Worm (Caenorhabditis elegans) whole organism, midembryonic: ENCODE measurements around the gene grsp-1.

Experiments used
- T22C8.4 ChIP-seq: fragments of 200-800 bp; sonication (Bioruptor generic); IDR thresholded peaks from 2 replicates; pipeline ENCODE4 v1.3.6; 2022; ENCODE audit warnings: missing genetic modification characterization, missing compliant biosample characterization
- cog-1 ChIP-seq: sonication (generic microtip); optimal IDR thresholded peaks from 2 replicates; lab custom pipeline; 2016; ENCODE audit warnings: missing genetic modification characterization, missing compliant biosample characterization
- flt-1 ChIP-seq: fragments of 200-800 bp; sonication (Bioruptor generic); IDR thresholded peaks from 2 replicates; pipeline ENCODE4 v1.3.6; 2022; ENCODE audit warnings: missing genetic modification characterization, missing compliant biosample characterization
- klf-2 ChIP-seq: fragments of 200-800 bp; sonication (Bioruptor generic); conservative IDR thresholded peaks from 2 replicates; pipeline ENCODE4 v1.3.6; 2022; ENCODE audit warnings: missing genetic modification reagents, missing genetic modification characterization, missing compliant biosample characterization
- med-1 ChIP-seq: sonication (generic microtip); optimal IDR thresholded peaks from 2 replicates; lab custom pipeline; 2017; ENCODE audit warnings: missing genetic modification characterization, mild to moderate bottlenecking, missing compliant biosample characterization, antibody characterized with exemption, missing genetic modification reagents; ENCODE audit not compliant: insufficient read depth
- ref-1 ChIP-seq: fragments of 200-800 bp; sonication (Bioruptor generic); conservative IDR thresholded peaks from 2 replicates; pipeline ENCODE4 v1.3.6; 2022; ENCODE audit warnings: missing genetic modification reagents, missing genetic modification characterization, missing compliant biosample characterization
- tab-1 ChIP-seq: fragments of 200-800 bp; sonication (Bioruptor generic); IDR thresholded peaks from 2 replicates; pipeline ENCODE4 v1.3.6; 2022; ENCODE audit warnings: missing genetic modification characterization, missing compliant biosample characterization
- ztf-23 ChIP-seq: fragments of 200-800 bp; sonication (Bioruptor generic); IDR thresholded peaks from 2 replicates; pipeline ENCODE4 v1.3.6; 2022; ENCODE audit warnings: missing genetic modification reagents, missing genetic modification characterization, missing compliant biosample characterization
- ztf-29 ChIP-seq: fragments of 200-800 bp; sonication (Bioruptor generic); IDR thresholded peaks from 2 replicates; pipeline ENCODE4 v1.3.6; 2022; ENCODE audit warnings: missing genetic modification reagents, missing genetic modification characterization, missing compliant biosample characterization

Gene grsp-1

DNA sequence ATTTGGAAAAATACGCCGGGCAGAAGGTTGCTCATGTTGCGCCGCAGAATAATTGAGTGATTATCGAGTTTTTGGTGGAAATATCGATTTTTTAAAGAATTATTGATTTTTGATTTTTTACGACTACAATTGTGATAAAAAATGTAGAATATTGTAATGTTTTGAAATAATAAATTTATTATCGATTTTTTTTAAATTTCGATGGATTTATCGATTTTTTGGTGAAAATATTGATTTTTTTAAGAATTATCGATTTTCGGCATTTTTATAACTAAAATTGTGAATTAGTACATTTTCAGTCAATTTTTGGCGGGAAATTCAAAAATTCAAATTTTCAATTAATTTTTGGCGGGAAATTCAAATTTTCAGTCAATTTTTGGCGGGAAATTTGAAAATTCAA lies 21.3 kb downstream of the grsp-1 start:
- TF ChIP-seq flt-1 (GFP tag; lab: Robert Waterston, UW) = no peak
- TF ChIP-seq tab-1 (GFP tag; lab: Robert Waterston, UW) = no peak
- no peak for TF ChIP-seq cog-1 (tag; lab: Kevin White, UChicago)
- peak; percentile 93 for TF ChIP-seq T22C8.4 (GFP tag; lab: Robert Waterston, UW)
- no peak for TF ChIP-seq klf-2 (GFP tag; lab: Robert Waterston, UW)
- TF ChIP-seq med-1 (GFP tag; lab: Kevin White, UChicago) = no peak
- no peak for TF ChIP-seq ztf-23

- TF ChIP-seq flt-1 (GFP tag; lab: Robert Waterston, UW) = no peak
- TF ChIP-seq cog-1 (tag; lab: Kevin White, UChicago) = no peak
- TF ChIP-seq med-1 (GFP tag; lab: Kevin White, UChicago) = no peak
- TF ChIP-seq ztf-29 (GFP tag; lab: Robert Waterston, UW) = no peak
- no peak for TF ChIP-seq T22C8.4 (GFP tag; lab: Robert Waterston, UW)
- TF ChIP-seq tab-1 (GFP tag; lab: Robert Waterston, UW) = no peak
- TF ChIP-seq ref-1 (GFP tag; lab: Robert Waterston, UW) = no peak
- no peak for TF ChIP-seq klf-2 (GFP tag; lab: Robert Waterston, UW)
- TF ChIP-seq ztf-23 = no peak
Observed at ce11 chrV:19632546-19632945, 23.3 kb downstream of the grsp-1 start, which contains the start of gene Y43F8C.5. Gene Y43F8C.5, minus strand, starts transcription at chrV:19632646.

ce11 chrV:19632948-19633347 lies 23.7 kb downstream of the grsp-1 start:
- TF ChIP-seq T22C8.4 (GFP tag; lab: Robert Waterston, UW) = peak; percentile 91
- TF ChIP-seq klf-2 (GFP tag; lab: Robert Waterston, UW) = no peak

DNA sequence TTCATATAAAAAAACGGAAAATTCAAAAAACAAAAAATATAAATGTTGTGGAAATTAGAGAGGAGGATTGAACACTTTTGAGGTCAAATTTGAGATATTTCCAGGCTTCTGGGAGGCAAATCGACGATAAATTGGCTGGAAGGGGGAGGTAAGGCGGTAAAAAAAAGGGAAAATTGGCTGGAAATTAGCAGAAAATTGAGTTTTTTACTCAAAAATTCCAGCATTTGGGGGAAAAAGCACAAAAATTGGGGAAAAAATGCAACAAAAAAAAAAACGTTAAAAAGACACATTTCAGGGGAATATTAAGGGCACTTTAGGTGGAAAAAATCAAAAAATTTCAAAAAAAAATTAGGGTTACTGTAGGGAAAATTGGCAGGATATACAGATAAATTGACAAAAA lies 24.9 kb downstream of the grsp-1 start:
- TF ChIP-seq klf-2 (GFP tag; lab: Robert Waterston, UW) = no peak
- TF ChIP-seq cog-1 (tag; lab: Kevin White, UChicago) = no peak
- no peak for TF ChIP-seq med-1 (GFP tag; lab: Kevin White, UChicago)
- TF ChIP-seq ztf-29 (GFP tag; lab: Robert Waterston, UW) = no peak
- no peak for TF ChIP-seq ztf-23
- no peak for TF ChIP-seq ref-1 (GFP tag; lab: Robert Waterston, UW)
- TF ChIP-seq tab-1 (GFP tag; lab: Robert Waterston, UW) = no peak
- no peak for TF ChIP-seq T22C8.4 (GFP tag; lab: Robert Waterston, UW)

DNA sequence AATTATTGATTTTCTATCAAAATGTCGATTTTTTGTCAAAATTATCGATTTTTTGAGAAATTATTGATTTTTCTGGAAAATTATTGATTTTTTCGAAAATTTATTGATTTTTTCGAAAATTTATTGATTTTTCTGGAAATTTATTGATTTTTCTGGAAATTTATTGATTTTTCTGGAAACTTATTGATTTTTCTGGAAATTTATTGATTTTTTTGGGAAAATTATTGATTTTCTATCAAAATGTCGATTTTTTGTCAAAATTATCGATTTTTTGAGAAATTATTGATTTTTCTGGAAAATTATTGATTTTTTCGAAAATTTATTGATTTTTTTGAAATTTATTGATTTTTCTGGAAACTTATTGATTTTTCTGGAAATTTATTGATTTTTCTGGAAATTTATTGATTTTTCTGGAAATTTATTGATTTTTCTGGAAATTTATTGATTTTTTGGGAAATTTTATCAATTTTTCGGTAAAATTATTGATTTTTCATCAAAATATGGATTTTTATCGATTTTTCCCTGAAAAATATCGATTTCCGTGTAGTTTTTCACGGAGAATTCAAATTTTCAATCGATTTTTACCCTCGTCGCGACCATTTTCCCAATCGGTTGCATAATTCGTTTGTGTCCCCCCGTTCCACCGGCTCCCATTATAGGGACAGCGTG lies 26.4 kb downstream of the grsp-1 start:
- TF ChIP-seq T22C8.4 (GFP tag; lab: Robert Waterston, UW) = peak; percentile 98

DNA sequence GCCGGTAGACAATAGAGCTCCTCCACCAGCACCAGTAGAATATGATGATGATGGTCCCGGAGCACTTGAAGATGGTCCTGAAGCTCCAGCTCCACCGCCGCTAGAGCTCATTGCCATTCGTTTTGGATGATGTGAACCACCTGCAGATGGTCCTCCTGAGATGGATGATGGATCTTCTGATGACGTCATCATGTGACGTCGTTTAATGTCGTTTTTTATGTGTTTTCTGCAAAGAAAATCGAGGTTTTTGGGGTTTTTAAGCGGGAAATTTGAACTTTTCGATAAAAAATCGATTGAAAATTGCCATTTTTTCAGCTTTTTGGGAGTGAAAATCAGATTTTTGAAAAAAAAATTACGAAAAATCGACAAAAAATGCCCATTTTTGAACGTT lies 26.9 kb downstream of the grsp-1 start:
- TF ChIP-seq klf-2 (GFP tag; lab: Robert Waterston, UW) = no peak
- TF ChIP-seq cog-1 (tag; lab: Kevin White, UChicago) = no peak
- no peak for TF ChIP-seq T22C8.4 (GFP tag; lab: Robert Waterston, UW)
- no peak for TF ChIP-seq ztf-23
- TF ChIP-seq flt-1 (GFP tag; lab: Robert Waterston, UW) = no peak
- TF ChIP-seq tab-1 (GFP tag; lab: Robert Waterston, UW) = no peak
- no peak for TF ChIP-seq med-1 (GFP tag; lab: Kevin White, UChicago)
- no peak for TF ChIP-seq ref-1 (GFP tag; lab: Robert Waterston, UW)
- no peak for TF ChIP-seq ztf-29 (GFP tag; lab: Robert Waterston, UW)

ce11 chrV:19637890-19638289 lies 28.6 kb downstream of the grsp-1 start:
- TF ChIP-seq klf-2 (GFP tag; lab: Robert Waterston, UW) (no peak), ztf-29 (GFP tag; lab: Robert Waterston, UW) (no peak), T22C8.4 (GFP tag; lab: Robert Waterston, UW) (no peak), ref-1 (GFP tag; lab: Robert Waterston, UW) (no peak), ztf-23 (no peak), cog-1 (tag; lab: Kevin White, UChicago) (no peak), tab-1 (GFP tag; lab: Robert Waterston, UW) (no peak), flt-1 (GFP tag; lab: Robert Waterston, UW) (no peak), med-1 (GFP tag; lab: Kevin White, UChicago) (no peak)

DNA sequence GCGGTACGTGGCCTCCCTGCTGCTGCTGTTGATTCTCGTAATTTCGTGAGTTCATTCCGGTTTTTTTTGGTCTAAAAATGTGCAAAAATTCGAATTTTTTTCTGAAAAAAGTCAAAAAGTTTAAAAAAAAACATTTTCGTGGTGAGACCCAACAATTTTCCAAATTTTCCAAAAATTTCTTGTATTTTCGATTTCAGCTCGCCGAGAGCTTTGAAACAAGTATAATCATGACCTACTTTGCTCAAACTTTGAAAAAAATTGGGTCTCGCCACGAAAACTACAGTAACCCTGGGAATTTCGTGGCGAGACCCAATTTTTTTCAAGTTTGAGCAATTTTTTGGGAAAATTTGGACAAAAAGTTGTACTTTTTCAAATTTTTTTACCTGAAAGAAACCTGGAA lies 31.5 kb downstream of the grsp-1 start, which contains the start of gene Y43F8C.6:
Gene Y43F8C.6, minus strand, starts transcription at position 101 of the 400 bp plus-strand sequence.
- no peak for TF ChIP-seq klf-2 (GFP tag; lab: Robert Waterston, UW)
- no peak for TF ChIP-seq tab-1 (GFP tag; lab: Robert Waterston, UW)
- no peak for TF ChIP-seq med-1 (GFP tag; lab: Kevin White, UChicago)
- no peak for TF ChIP-seq cog-1 (tag; lab: Kevin White, UChicago)
- no peak for TF ChIP-seq flt-1 (GFP tag; lab: Robert Waterston, UW)
- no peak for TF ChIP-seq ref-1 (GFP tag; lab: Robert Waterston, UW)
- TF ChIP-seq ztf-23 = no peak
- no peak for TF ChIP-seq ztf-29 (GFP tag; lab: Robert Waterston, UW)
- TF ChIP-seq T22C8.4 (GFP tag; lab: Robert Waterston, UW) = no peak

- TF ChIP-seq ztf-23 (peak; percentile 98), klf-2 (GFP tag; lab: Robert Waterston, UW) (peak; percentile 97), T22C8.4 (GFP tag; lab: Robert Waterston, UW) (peak; percentile 97), ztf-29 (GFP tag; lab: Robert Waterston, UW) (peak; percentile 98), flt-1 (GFP tag; lab: Robert Waterston, UW) (peak; percentile 99), med-1 (GFP tag; lab: Kevin White, UChicago) (peak; percentile 94), tab-1 (GFP tag; lab: Robert Waterston, UW) (peak; percentile 99), ref-1 (GFP tag; lab: Robert Waterston, UW) (peak; percentile 99), cog-1 (tag; lab: Kevin White, UChicago) (peak; percentile 100)
Observed at ce11 chrV:19643015-19643414, 33.7 kb downstream of the grsp-1 start.
